Worm (Caenorhabditis elegans) whole organism, L3 larva: ENCODE measurements around the gene rga-4.

Experiments used
- R02D3.7 ChIP-seq: fragments of 150-350 bp; optimal IDR thresholded peaks from 2 replicates; lab custom pipeline; 2014; ENCODE audit warnings: missing biosample characterization, missing genetic modification characterization
- fos-1 ChIP-seq: fragments of 150-350 bp; optimal IDR thresholded peaks from 2 replicates; lab custom pipeline; 2014; ENCODE audit warnings: missing biosample characterization, missing genetic modification characterization
- pha-4 ChIP-seq: fragments of 150-350 bp; optimal IDR thresholded peaks from 2 replicates; lab custom pipeline; 2014; ENCODE audit warnings: missing biosample characterization, missing genetic modification reagents, missing genetic modification characterization
- tbx-2 ChIP-seq: sonication (generic microtip); optimal IDR thresholded peaks from 2 replicates; lab custom pipeline; 2016; ENCODE audit warnings: mild to moderate bottlenecking, missing genetic modification characterization, missing compliant biosample characterization

DNA sequence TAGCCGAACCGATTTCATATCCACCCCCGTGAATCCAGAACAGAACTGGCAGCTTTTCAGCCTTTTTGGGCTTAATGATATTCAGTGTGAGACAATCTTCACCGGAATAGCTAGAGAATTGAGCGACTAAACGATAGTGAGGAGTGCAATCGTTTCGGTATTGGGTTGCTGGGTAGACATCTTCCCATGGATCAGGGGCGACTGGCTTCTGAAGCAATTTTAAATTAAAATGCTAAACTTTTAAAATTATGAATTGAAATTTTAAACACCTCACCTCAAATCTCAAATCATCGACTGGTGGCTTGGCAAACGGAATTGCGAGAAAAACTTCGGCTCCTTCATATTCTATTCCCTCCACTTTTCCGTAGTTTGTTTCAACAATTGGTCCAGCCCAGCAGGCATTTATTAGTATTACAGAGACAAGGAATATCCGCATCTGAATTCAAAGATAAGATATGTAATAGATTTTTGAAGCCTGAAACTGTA is 48.7 kb upstream of the rga-4 start, which contains the start of gene ges-1:
- no peak for TF ChIP-seq R02D3.7 (tag; lab: Kevin White, UChicago)
- no peak for TF ChIP-seq fos-1 (tag; lab: Kevin White, UChicago)
- TF ChIP-seq pha-4 (tag; lab: Kevin White, UChicago), result no peak
- TF ChIP-seq tbx-2, result no peak
